Fruit fly (Drosophila melanogaster): Measurements from ENCODE around the gene Ttc1.

The Ttc1 gene

DNA sequence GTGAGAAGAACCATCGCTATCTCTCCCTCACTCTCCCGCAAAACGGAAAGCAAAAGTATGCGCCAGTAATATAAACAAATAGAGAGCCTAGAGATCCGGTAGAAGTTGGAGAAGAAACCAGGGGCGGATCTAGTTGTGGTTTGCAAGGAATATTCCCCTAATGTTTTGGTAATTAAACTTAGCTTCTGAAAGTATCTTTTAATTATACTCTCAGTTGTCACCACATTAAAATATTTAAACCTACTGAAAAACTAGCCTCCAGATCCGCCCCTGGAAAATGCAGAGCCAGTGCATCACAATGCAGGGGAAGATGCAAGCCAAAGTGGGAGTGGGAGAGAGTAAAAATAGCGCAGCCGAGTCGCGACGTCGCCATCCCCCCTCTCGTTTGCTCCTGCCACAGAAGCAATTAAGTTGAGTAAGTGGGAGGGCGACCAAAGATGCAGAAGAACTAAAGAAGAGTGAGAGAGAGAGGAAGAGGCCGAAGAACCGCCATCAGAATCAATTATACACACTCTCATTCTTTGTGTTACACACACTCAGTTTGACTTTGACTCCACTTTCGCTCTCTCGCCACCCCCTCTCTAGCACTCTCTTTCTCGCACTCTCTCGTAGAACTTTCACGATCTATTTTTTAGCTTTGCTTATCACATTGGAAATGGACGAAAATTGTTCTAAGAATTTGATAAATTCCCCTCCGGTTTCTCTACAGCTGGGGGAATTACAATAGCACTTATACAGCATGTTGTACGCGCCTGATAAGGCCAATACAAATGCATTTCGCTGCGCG lies 6.6 kb upstream of the Ttc1 start (continued):
- TF ChIP-seq CrebB (tag; optimal IDR thresholded peaks at IDR 0.05) (peak; percentile 77), Stat92E (GFP tag; optimal IDR thresholded peaks at IDR 0.05) (peak in 1 of 3 experiments; percentile 70), zen (tag; optimal IDR thresholded peaks at IDR 0.05) (peak; percentile 93), CG34376 (GFP tag; optimal IDR thresholded peaks at IDR 0.05) (no peak), CTCF (GFP tag; optimal IDR thresholded peaks at IDR 0.05) (peak; percentile 48), CG13287 (GFP tag; IDR thresholded peaks at IDR 0.05; ENCODE audit: partially characterized antibody) (no peak), CG31224 (GFP tag; IDR thresholded peaks at IDR 0.05) (peak; percentile 85), Lim3 (GFP tag; IDR thresholded peaks at IDR 0.05) (peak; percentile 66; the same call in 1 of the 2 replicates), rib (GFP tag; IDR thresholded peaks at IDR 0.05) (peak; percentile 71), seq (GFP tag; IDR thresholded peaks at IDR 0.05) (peak; percentile 72), insv (GFP tag; optimal IDR thresholded peaks at IDR 0.05) (peak; percentile 20 to 40), chm (GFP tag; IDR thresholded peaks at IDR 0.05) (peak; percentile 97), CG34422 (GFP tag; IDR thresholded peaks at IDR 0.05) (peak; percentile 96), CoRest (tag; optimal IDR thresholded peaks at IDR 0.05) (peak; percentile 95), Neu2 (GFP tag; optimal IDR thresholded peaks at IDR 0.05; ENCODE audit: borderline replicate concordance) (peak; percentile 76), CG4854 (GFP tag; optimal IDR thresholded peaks at IDR 0.05) (peak; percentile 78), fd96Cb (tag; optimal IDR thresholded peaks at IDR 0.05) (peak; percentile 98), kni (GFP tag; optimal IDR thresholded peaks at IDR 0.05) (peak; percentile 93), MTF-1 (GFP tag; optimal IDR thresholded peaks at IDR 0.05; ENCODE audit: borderline replicate concordance) (peak; percentile 91), lbe (GFP tag; optimal IDR thresholded peaks at IDR 0.05) (no peak), ham (GFP tag; IDR thresholded peaks at IDR 0.05) (0 out of 2 replicates have a peak, but pooled peaks have one; percentile 43), wor (GFP tag; IDR thresholded peaks at IDR 0.05) (peak; percentile 94), Dek (tag; optimal IDR thresholded peaks at IDR 0.05) (peak; percentile 73), tio (GFP tag; optimal IDR thresholded peaks at IDR 0.05) (no peak), Pdp1 (GFP tag; optimal IDR thresholded peaks at IDR 0.05) (peak; percentile 91 to 95), CG9797 (GFP tag; optimal IDR thresholded peaks at IDR 0.05) (peak; percentile 44), onecut (GFP tag; IDR thresholded peaks at IDR 0.05) (peak; percentile 88), CkIIα-i1 (GFP tag; IDR thresholded peaks at IDR 0.05) (peak; percentile 53; the same call in 1 of the 2 replicates), Hsf (GFP tag; optimal IDR thresholded peaks at IDR 0.05) (peak; percentile 92), lmd (GFP tag; IDR thresholded peaks at IDR 0.05) (peak; percentile 96), CG6791 (GFP tag; IDR thresholded peaks at IDR 0.05; ENCODE audit: partially characterized antibody) (peak; percentile 75), CG1603 (tag; optimal IDR thresholded peaks at IDR 0.05) (peak; percentile 97), CG1529 (GFP tag; optimal IDR thresholded peaks at IDR 0.05) (peak; percentile 94), Doc2 (GFP tag; IDR thresholded peaks at IDR 0.05) (peak; percentile 80), Hr51 (GFP tag; optimal IDR thresholded peaks at IDR 0.05) (peak; percentile 81 to 83), gem (tag; optimal IDR thresholded peaks at IDR 0.05) (peak; percentile 96), Abd-B (GFP tag; optimal IDR thresholded peaks at IDR 0.05) (peak; percentile 96), Doc3 (GFP tag; IDR thresholded peaks at IDR 0.05; ENCODE audit: partially characterized antibody) (no peak), Gsc (GFP tag; IDR thresholded peaks at IDR 0.05) (peak; percentile 97; the same call in 1 of the 2 replicates), row (GFP tag; IDR thresholded peaks at IDR 0.05) (peak; percentile 93), CG12769 (tag; optimal IDR thresholded peaks at IDR 0.05) (peak; percentile 78), CG7556 (GFP tag; optimal IDR thresholded peaks at IDR 0.05) (peak; percentile 92), dm (GFP tag; optimal IDR thresholded peaks at IDR 0.05) (peak; percentile 82), ERR (GFP tag; optimal IDR thresholded peaks at IDR 0.05) (peak; percentile 83), CG33213 (GFP tag; optimal IDR thresholded peaks at IDR 0.05) (peak; percentile 92), sisA (GFP tag; IDR thresholded peaks at IDR 0.05) (peak; percentile 98), Ssrp (tag; optimal IDR thresholded peaks at IDR 0.05) (peak; percentile 97), CG2875 (GFP tag; optimal IDR thresholded peaks at IDR 0.05) (peak; percentile 93)

Data from whole organism, embryonic.